Fruit fly (Drosophila melanogaster): Measurements from ENCODE around the gene CG31789.

DNA sequence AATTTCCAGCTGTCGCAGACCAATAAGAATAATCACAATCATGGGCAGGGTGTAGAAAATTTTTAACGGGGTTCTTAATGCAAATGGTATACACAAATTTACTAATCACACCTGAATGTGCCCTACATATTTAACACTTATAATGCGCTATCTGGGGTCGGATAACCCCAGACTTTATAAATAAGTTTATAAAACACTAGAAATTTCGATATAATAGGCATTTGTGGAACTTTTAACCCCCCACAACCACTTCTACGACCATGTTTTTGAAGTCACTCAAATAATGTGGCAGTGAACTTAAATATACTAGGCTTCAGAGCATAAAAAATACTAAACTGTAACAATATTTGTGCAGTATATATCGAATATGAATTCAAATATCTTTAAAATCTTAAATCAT is 742 bp upstream of the CG31789 start, which contains the start of gene CG10413:
- TF ChIP-seq CG8478 (optimal IDR thresholded peaks at IDR 0.05) (no peak), CTCF (optimal IDR thresholded peaks at IDR 0.05) (no peak)
